Fruit fly (Drosophila melanogaster) whole organism, prepupa: ENCODE measurements around the gene RapGAP1.

Experiments used
- CG10669 ChIP-seq: fragments of 200-800 bp; sonication (Bioruptor generic); optimal IDR thresholded peaks from 3 replicates; lab custom pipeline; 2018; ENCODE audit warnings: missing biosample characterization, mild to moderate bottlenecking, missing genetic modification characterization, moderate library complexity
- CG11294 ChIP-seq: fragments of 200-800 bp; sonication (Bioruptor generic); IDR thresholded peaks from 2 replicates; pipeline ENCODE4 v1.3.6; 2022; ENCODE audit warnings: missing biosample characterization, missing genetic modification characterization
- CG15336 ChIP-seq: fragments of 200-800 bp; sonication (Bioruptor generic); IDR thresholded peaks from 2 replicates; pipeline ENCODE4 v1.3.6; 2022; ENCODE audit warnings: missing biosample characterization, missing genetic modification characterization
- CG1621 ChIP-seq: fragments of 200-800 bp; sonication (Bioruptor generic); optimal IDR thresholded peaks from 3 replicates; lab custom pipeline; 2018; ENCODE audit warnings: missing biosample characterization, mild to moderate bottlenecking, missing genetic modification characterization
- CG32006 ChIP-seq: fragments of 200-800 bp; sonication (Bioruptor generic); optimal IDR thresholded peaks from 3 replicates; lab custom pipeline; 2017; ENCODE audit warnings: missing biosample characterization, mild to moderate bottlenecking, missing genetic modification characterization
- CG34406 ChIP-seq: fragments of 200-800 bp; sonication (Bioruptor generic); optimal IDR thresholded peaks from 3 replicates; lab custom pipeline; 2016; ENCODE audit warnings: missing biosample characterization, missing genetic modification characterization
- CG6163 ChIP-seq: fragments of 200-800 bp; sonication (Bioruptor generic); IDR thresholded peaks from 3 replicates; pipeline ENCODE4 v1.3.6; 2022; ENCODE audit warnings: missing biosample characterization, missing genetic modification characterization
- CG6808 ChIP-seq: fragments of 200-800 bp; sonication (Bioruptor generic); optimal IDR thresholded peaks from 3 replicates; lab custom pipeline; 2017; ENCODE audit warnings: missing biosample characterization, missing genetic modification characterization, mild to moderate bottlenecking, moderate library complexity, missing genetic modification reagents
- CG6854 ChIP-seq: fragments of 200-800 bp; sonication (Bioruptor generic); optimal IDR thresholded peaks from 2 replicates; lab custom pipeline; 2017; ENCODE audit warnings: missing biosample characterization, mild to moderate bottlenecking, missing genetic modification characterization
- CG7368 ChIP-seq: fragments of 200-800 bp; sonication (Bioruptor generic); optimal IDR thresholded peaks from 3 replicates; lab custom pipeline; 2016; ENCODE audit warnings: missing biosample characterization, missing genetic modification characterization
- CG8119 ChIP-seq: fragments of 200-800 bp; sonication (Bioruptor generic); IDR thresholded peaks from 3 replicates; pipeline ENCODE4 v1.3.6; 2022; ENCODE audit warnings: missing biosample characterization, missing genetic modification characterization
- CG8319 ChIP-seq: fragments of 200-800 bp; sonication (Bioruptor generic); optimal IDR thresholded peaks from 3 replicates; lab custom pipeline; 2016; ENCODE audit warnings: missing biosample characterization, missing genetic modification characterization
- CG8632 ChIP-seq: fragments of 200-800 bp; sonication (Bioruptor generic); optimal IDR thresholded peaks from 3 replicates; lab custom pipeline; 2016; ENCODE audit warnings: missing biosample characterization, missing genetic modification characterization
- CG9139 ChIP-seq: fragments of 200-800 bp; sonication (Bioruptor generic); optimal IDR thresholded peaks from 3 replicates; lab custom pipeline; 2017; ENCODE audit warnings: missing biosample characterization, mild to moderate bottlenecking, missing genetic modification characterization
- Eip75B ChIP-seq: fragments of 200-800 bp; sonication (Bioruptor generic); optimal IDR thresholded peaks from 3 replicates; lab custom pipeline; 2016; ENCODE audit warnings: missing biosample characterization, missing genetic modification characterization
- Eip78C ChIP-seq: fragments of 200-800 bp; sonication (Bioruptor generic); peaks from one replicate; lab custom pipeline; 2016; ENCODE audit warnings: missing biosample characterization, missing genetic modification characterization
- Eip93F ChIP-seq: fragments of 200-800 bp; sonication (Bioruptor generic); optimal IDR thresholded peaks from 2 replicates; lab custom pipeline; 2016; ENCODE audit warnings: missing biosample characterization, mild to moderate bottlenecking, missing genetic modification characterization
- Ets96B ChIP-seq: fragments of 200-800 bp; optimal IDR thresholded peaks from 2 replicates; lab custom pipeline; 2019; ENCODE audit warnings: missing biosample characterization, mild to moderate bottlenecking, missing genetic modification characterization, moderate library complexity
- Gug ChIP-seq: fragments of 200-800 bp; sonication (Bioruptor generic); IDR thresholded peaks from 2 replicates; pipeline ENCODE4 v1.3.6; 2022; ENCODE audit warnings: missing biosample characterization, missing genetic modification characterization
- Hr38 ChIP-seq: sonication (Bioruptor generic); optimal IDR thresholded peaks from 2 replicates; lab custom pipeline; 2016; ENCODE audit warnings: missing biosample characterization, missing genetic modification characterization
- Hr39 ChIP-seq: fragments of 200-800 bp; sonication (Bioruptor generic); optimal IDR thresholded peaks from 2 replicates; lab custom pipeline; 2016; ENCODE audit warnings: missing biosample characterization, missing genetic modification characterization
- Hr4 ChIP-seq: fragments of 200-800 bp; sonication (Bioruptor generic); optimal IDR thresholded peaks from 3 replicates; lab custom pipeline; 2016; ENCODE audit warnings: missing biosample characterization, missing genetic modification characterization
- Lpt ChIP-seq: fragments of 200-800 bp; sonication (Bioruptor generic); optimal IDR thresholded peaks from 3 replicates; lab custom pipeline; 2016; ENCODE audit warnings: missing biosample characterization, missing genetic modification characterization
- OdsH ChIP-seq: fragments of 200-800 bp; sonication (Bioruptor generic); optimal IDR thresholded peaks from 3 replicates; lab custom pipeline; 2016; ENCODE audit warnings: missing biosample characterization, missing genetic modification characterization
- Smox ChIP-seq: fragments of 200-800 bp; sonication (Bioruptor generic); optimal IDR thresholded peaks from 3 replicates; lab custom pipeline; 2016; ENCODE audit warnings: missing biosample characterization, missing genetic modification characterization
- Sox14 ChIP-seq: fragments of 200-800 bp; sonication (Bioruptor generic); optimal IDR thresholded peaks from 3 replicates; lab custom pipeline; 2016; ENCODE audit warnings: missing biosample characterization, missing genetic modification characterization
- cyc ChIP-seq: fragments of 200-800 bp; sonication (Bioruptor generic); optimal IDR thresholded peaks from 3 replicates; lab custom pipeline; 2016; ENCODE audit warnings: missing biosample characterization, missing genetic modification characterization
- dac ChIP-seq: fragments of 200-800 bp; sonication (Bioruptor generic); optimal IDR thresholded peaks from 2 replicates; lab custom pipeline; 2017; ENCODE audit warnings: missing biosample characterization, mild to moderate bottlenecking, missing genetic modification characterization
- dsx ChIP-seq: fragments of 200-800 bp; optimal IDR thresholded peaks from 3 replicates; lab custom pipeline; 2019; ENCODE audit warnings: missing biosample characterization, mild to moderate bottlenecking, missing genetic modification characterization, moderate library complexity; ENCODE audit not compliant: poor library complexity, severe bottlenecking
- eg ChIP-seq: fragments of 200-800 bp; sonication (Bioruptor generic); IDR thresholded peaks from 3 replicates; pipeline ENCODE4 v1.3.6; 2022; ENCODE audit warnings: missing biosample characterization, missing genetic modification characterization
- esn ChIP-seq: fragments of 200-800 bp; sonication (Bioruptor generic); optimal IDR thresholded peaks from 2 replicates; lab custom pipeline; 2016; ENCODE audit warnings: missing biosample characterization, mild to moderate bottlenecking, missing genetic modification characterization, moderate library complexity
- fd85E ChIP-seq: fragments of 200-800 bp; sonication (Bioruptor generic); optimal IDR thresholded peaks from 3 replicates; lab custom pipeline; 2016; ENCODE audit warnings: missing biosample characterization, missing genetic modification characterization
- fkh ChIP-seq: fragments of 200-800 bp; sonication (Bioruptor generic); optimal IDR thresholded peaks from 3 replicates; lab custom pipeline; 2017; ENCODE audit warnings: missing biosample characterization, mild to moderate bottlenecking, missing genetic modification characterization, moderate library complexity
- lz ChIP-seq: fragments of 200-800 bp; sonication (Bioruptor generic); optimal IDR thresholded peaks from 3 replicates; lab custom pipeline; 2016; ENCODE audit warnings: missing biosample characterization, missing genetic modification characterization
- net ChIP-seq: fragments of 200-800 bp; sonication (Bioruptor generic); optimal IDR thresholded peaks from 3 replicates; lab custom pipeline; 2016; ENCODE audit warnings: missing biosample characterization, missing genetic modification characterization
- pdm3 ChIP-seq: fragments of 200-800 bp; sonication (Bioruptor generic); optimal IDR thresholded peaks from 3 replicates; lab custom pipeline; 2016; ENCODE audit warnings: missing biosample characterization, missing genetic modification characterization
- salr ChIP-seq, 2 experiments: fragments of 200-800 bp; sonication (Bioruptor generic); optimal IDR thresholded peaks; 3 replicates each; lab custom pipeline; 2016 to 2018; ENCODE audit warnings: missing biosample characterization in 2 of 2, missing genetic modification characterization in 2 of 2, mild to moderate bottlenecking in 1 of 2
- spab ChIP-seq: fragments of 200-800 bp; sonication (Bioruptor generic); optimal IDR thresholded peaks from 2 replicates; lab custom pipeline; 2017; ENCODE audit warnings: missing biosample characterization, mild to moderate bottlenecking, missing genetic modification characterization, missing genetic modification reagents
- ss ChIP-seq, 2 experiments: fragments of 200-800 bp; sonication (Bioruptor generic); optimal IDR thresholded peaks; 2 replicates in 1 of 2; 3 replicates in 1 of 2; lab custom pipeline; 2017 to 2018; ENCODE audit warnings: mild to moderate bottlenecking in 2 of 2, missing biosample characterization in 2 of 2, missing genetic modification characterization in 2 of 2, moderate library complexity in 1 of 2
- vri ChIP-seq: fragments of 200-800 bp; sonication (Bioruptor generic); optimal IDR thresholded peaks from 3 replicates; lab custom pipeline; 2016; ENCODE audit warnings: missing biosample characterization, mild to moderate bottlenecking, missing genetic modification characterization

Gene RapGAP1

DNA sequence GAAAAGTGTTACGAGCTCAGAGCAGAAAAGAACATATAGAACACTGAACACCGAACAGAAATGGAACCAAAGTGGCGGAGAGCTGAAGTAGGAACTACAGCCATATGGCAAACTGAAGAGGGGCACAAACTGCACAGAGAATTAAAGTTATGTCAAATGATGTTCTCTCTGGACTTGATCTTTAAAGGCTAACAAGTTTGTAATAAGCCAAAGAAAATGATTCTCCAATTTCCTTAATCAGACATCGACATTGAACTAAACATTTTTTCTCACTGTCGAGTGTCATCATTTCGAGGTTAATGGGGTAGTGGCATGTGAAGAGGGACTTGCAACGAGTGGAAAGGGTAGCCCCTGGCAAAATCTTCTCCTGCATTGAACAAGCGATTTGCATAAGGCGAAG is 75.1 kb downstream of the RapGAP1 start (continued):
- no peak for TF ChIP-seq dac (GFP tag; lab: Kevin White, UChicago)
- TF ChIP-seq Eip75B = peak; percentile 68
- TF ChIP-seq Eip93F (GFP tag; lab: Kevin White, UChicago) = no peak
- no peak for TF ChIP-seq Hr4
- TF ChIP-seq Sox14 (GFP tag; lab: Kevin White, UChicago) = peak; percentile 50
- TF ChIP-seq Smox (GFP tag; lab: Kevin White, UChicago) = no peak
- TF ChIP-seq CG7368 (GFP tag; lab: Kevin White, UChicago) = peak; percentile 54
- TF ChIP-seq fkh (GFP tag; lab: Kevin White, UChicago) = no peak

DNA sequence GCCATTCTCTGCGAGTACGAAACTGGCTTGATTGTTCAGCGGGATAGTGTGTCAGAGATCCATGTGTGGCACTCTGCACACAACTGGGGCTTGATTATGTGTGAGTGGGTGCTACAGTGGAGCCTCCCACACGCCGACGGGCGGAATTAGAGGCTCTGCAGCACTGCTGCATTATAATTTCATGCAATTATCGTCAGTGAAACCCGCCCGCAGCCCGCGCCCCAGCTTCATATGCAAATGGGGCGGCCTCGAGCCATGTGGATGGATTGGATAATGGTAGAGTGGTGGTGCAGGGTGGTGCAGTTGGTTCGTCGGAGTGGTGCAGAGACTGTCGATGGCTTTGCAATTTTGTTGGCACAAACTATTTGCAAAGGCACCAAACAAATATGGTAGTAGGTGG is 77.0 kb downstream of the RapGAP1 start:
- TF ChIP-seq Ets96B (tag; lab: Kevin White, UChicago) (no peak), pdm3 (GFP tag; lab: Kevin White, UChicago) (peak; percentile 20), CG8119 (GFP tag; lab: Robert Waterston, UW) (peak; percentile 23; the same call in 1 of the 3 replicates), Hr4 (no peak), CG6163 (0 out of 3 replicates have a peak, but pooled peaks have one; percentile 35), fkh (GFP tag; lab: Kevin White, UChicago) (no peak), CG11294 (GFP tag; lab: Robert Waterston, UW) (0 out of 2 replicates have a peak, but pooled peaks have one; percentile 10), CG32006 (peak; percentile 24), Eip78C (GFP tag; lab: Kevin White, UChicago) (peak; percentile 31), CG9139 (GFP tag; lab: Kevin White, UChicago) (no peak), CG10669 (GFP tag; lab: Kevin White, UChicago) (no peak), CG15336 (peak; percentile 24; the same call in 1 of the 2 replicates), CG7368 (GFP tag; lab: Kevin White, UChicago) (no peak), eg (0 out of 3 replicates have a peak, but pooled peaks have one; percentile 36), esn (GFP tag; lab: Kevin White, UChicago) (no peak), Sox14 (GFP tag; lab: Kevin White, UChicago) (no peak)

DNA sequence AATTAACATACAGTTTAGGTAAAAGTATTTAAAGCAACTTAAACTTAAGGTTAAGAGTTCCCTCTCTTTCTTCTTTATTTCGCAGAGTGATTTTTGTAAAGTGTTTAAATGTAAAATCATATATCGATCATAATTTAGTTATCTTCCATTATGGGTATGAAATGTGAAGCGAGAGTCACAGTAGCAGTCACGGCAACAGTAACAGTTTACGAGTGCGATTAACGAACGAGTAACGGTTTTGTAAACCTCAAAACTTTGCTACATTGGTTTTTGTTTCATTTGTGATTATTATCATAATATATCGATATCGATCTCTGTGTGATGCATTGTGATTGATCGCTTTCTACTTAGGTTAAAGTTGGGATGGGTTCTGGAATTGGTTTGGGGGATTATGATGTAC is 80.6 kb downstream of the RapGAP1 start:
- TF ChIP-seq CG34406 (GFP tag; lab: Kevin White, UChicago) = no peak
- TF ChIP-seq salr (GFP tag; optimal IDR thresholded peaks at IDR 0.05; lab: Kevin White, UChicago) = no peak
- TF ChIP-seq Eip78C (GFP tag; lab: Kevin White, UChicago) = no peak
- TF ChIP-seq net (GFP tag; lab: Kevin White, UChicago) = no peak
- TF ChIP-seq cyc (GFP tag; lab: Kevin White, UChicago) = no peak
- no peak for TF ChIP-seq CG1621 (tag; lab: Kevin White, UChicago)
- TF ChIP-seq spab (GFP tag; lab: Kevin White, UChicago) = no peak

DNA sequence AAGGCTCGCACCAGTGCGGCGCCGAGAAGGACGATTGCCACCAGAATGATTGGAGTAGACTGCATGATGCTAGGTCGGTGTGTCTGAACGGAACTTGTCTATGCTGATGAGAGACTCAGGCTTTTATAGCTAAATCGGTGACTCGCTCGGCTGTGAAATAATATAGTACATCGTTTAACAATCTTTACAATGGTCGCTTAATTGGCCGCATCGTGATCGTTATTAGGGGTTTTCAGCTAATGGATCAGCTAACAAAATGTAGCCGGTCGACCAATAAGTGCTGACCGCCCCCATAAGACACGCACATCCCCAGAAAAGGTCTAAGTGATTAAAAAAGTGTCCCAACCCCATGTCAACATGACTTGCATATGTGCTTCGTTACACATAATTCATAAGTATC is 81.5 kb downstream of the RapGAP1 start, which contains the start of gene Obp28a:
Gene Obp28a, minus strand, starts transcription at position 101 of the 400 bp plus-strand sequence.
- no peak for TF ChIP-seq CG8319
- no peak for TF ChIP-seq Ets96B (tag; lab: Kevin White, UChicago)
- no peak for TF ChIP-seq vri (GFP tag; lab: Kevin White, UChicago)
- TF ChIP-seq CG34406 (GFP tag; lab: Kevin White, UChicago) = no peak

DNA sequence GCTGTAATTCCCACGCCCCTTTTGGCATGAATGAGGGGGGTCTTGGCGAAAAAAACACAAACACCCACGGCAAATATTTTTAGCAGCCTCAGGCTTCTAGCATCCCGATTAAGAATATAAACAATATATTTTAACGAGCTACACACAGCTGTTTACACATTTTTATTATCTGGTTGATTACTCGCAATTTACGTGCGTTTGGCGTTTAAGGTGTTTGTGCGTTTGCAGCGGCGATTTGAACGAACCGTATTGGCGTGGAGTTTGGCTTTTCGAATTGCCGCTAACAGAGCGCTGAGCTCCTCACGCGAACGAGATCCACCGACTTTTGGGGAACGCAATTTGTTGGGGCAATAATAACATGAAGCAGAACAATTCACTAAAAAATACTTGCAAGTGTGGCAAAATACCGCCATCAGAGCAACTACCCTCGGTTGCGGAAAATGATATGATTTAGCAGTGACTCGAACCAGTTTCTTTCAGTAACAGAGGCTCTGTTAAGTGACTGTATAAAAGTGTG is 82.7 kb downstream of the RapGAP1 start, which contains the start of gene Ziz:
Gene Ziz, minus strand, starts transcription at position 321 of the 517 bp plus-strand sequence.
- TF ChIP-seq salr (GFP tag; optimal IDR thresholded peaks at IDR 0.05; lab: Kevin White, UChicago) (no peak), CG9139 (GFP tag; lab: Kevin White, UChicago) (no peak), Eip93F (GFP tag; lab: Kevin White, UChicago) (no peak), CG8319 (no peak), CG1621 (tag; lab: Kevin White, UChicago) (peak; percentile 27), pdm3 (GFP tag; lab: Kevin White, UChicago) (no peak), fd85E (GFP tag; lab: Kevin White, UChicago) (no peak), vri (GFP tag; lab: Kevin White, UChicago) (peak; percentile 13), Lpt (GFP tag; lab: Kevin White, UChicago) (no peak), Gug (GFP tag; lab: Robert Waterston, UW) (no peak), Hr39 (GFP tag; lab: Kevin White, UChicago) (no peak), fkh (GFP tag; lab: Kevin White, UChicago) (peak; percentile 78), esn (GFP tag; lab: Kevin White, UChicago) (peak; percentile 13), CG15336 (peak; percentile 33; the same call in 1 of the 2 replicates), OdsH (GFP tag; lab: Kevin White, UChicago) (no peak), spab (GFP tag; lab: Kevin White, UChicago) (no peak), CG8632 (GFP tag; lab: Kevin White, UChicago) (no peak), CG32006 (no peak), lz (no peak), dsx (GFP tag; lab: Kevin White, UChicago) (peak; percentile 39), Hr38 (GFP tag; lab: Kevin White, UChicago) (no peak), CG34406 (GFP tag; lab: Kevin White, UChicago) (no peak), CG6808 (GFP tag; lab: Kevin White, UChicago) (no peak), Ets96B (tag; lab: Kevin White, UChicago) (no peak), Smox (GFP tag; lab: Kevin White, UChicago) (peak; percentile 10), ss (GFP tag; optimal IDR thresholded peaks at IDR 0.05; lab: Kevin White, UChicago) (no peak), CG6854 (GFP tag; lab: Kevin White, UChicago) (peak; percentile 62)
